Fruit fly (Drosophila melanogaster): ENCODE data around the gene MED26.

MED26 gene

dm6 chr4:833790-834451 lies 45.1 kb upstream of the MED26 start, which contains the start of gene Sox102F (continued):
- TF ChIP-seq MTF-1 (GFP tag; optimal IDR thresholded peaks at IDR 0.05; ENCODE audit: borderline replicate concordance): no peak
- no peak for TF ChIP-seq Taf1 (GFP tag; IDR thresholded peaks at IDR 0.05)
- no peak for TF ChIP-seq CG3407 (GFP tag; optimal IDR thresholded peaks at IDR 0.05)
- TF ChIP-seq CG10267 (tag; optimal IDR thresholded peaks at IDR 0.05): no peak
- TF ChIP-seq dimm (GFP tag; IDR thresholded peaks at IDR 0.05): no peak
- TF ChIP-seq CG42726 (GFP tag; IDR thresholded peaks at IDR 0.05; ENCODE audit: partially characterized antibody): no peak
- TF ChIP-seq gsb (GFP tag; IDR thresholded peaks at IDR 0.05): no peak
- no peak for TF ChIP-seq trem (tag; optimal IDR thresholded peaks at IDR 0.05)
- no peak for TF ChIP-seq knrl (GFP tag; IDR thresholded peaks at IDR 0.05; ENCODE audit: partially characterized antibody)
- no peak for TF ChIP-seq CG4707 (GFP tag; optimal IDR thresholded peaks at IDR 0.05)
- TF ChIP-seq CG8359 (GFP tag; optimal IDR thresholded peaks at IDR 0.05; ENCODE audit: borderline replicate concordance): no peak
- no peak for TF ChIP-seq slp2 (GFP tag; optimal IDR thresholded peaks at IDR 0.05)
- TF ChIP-seq CG9437 (GFP tag; optimal IDR thresholded peaks at IDR 0.05): no peak
- TF ChIP-seq cato (GFP tag; optimal IDR thresholded peaks at IDR 0.05; ENCODE audit: borderline replicate concordance): no peak
- no peak for TF ChIP-seq CG15514 (GFP tag; optimal IDR thresholded peaks at IDR 0.05)
- TF ChIP-seq CG10366 (GFP tag; IDR thresholded peaks at IDR 0.05): no peak
- TF ChIP-seq CG11504 (tag; optimal IDR thresholded peaks at IDR 0.05): no peak
- no peak for TF ChIP-seq lov (optimal IDR thresholded peaks at IDR 0.05)
- no peak for TF ChIP-seq lov (GFP tag; IDR thresholded peaks at IDR 0.05)
- TF ChIP-seq toy (GFP tag; IDR thresholded peaks at IDR 0.05): no peak
- peak; percentile 21; the same call in 1 of the 2 replicates for TF ChIP-seq amos (GFP tag; IDR thresholded peaks at IDR 0.05; ENCODE audit: partially characterized antibody)
- TF ChIP-seq CG33213 (GFP tag; optimal IDR thresholded peaks at IDR 0.05): no peak
- peak; percentile 64 for TF ChIP-seq cg (GFP tag; optimal IDR thresholded peaks at IDR 0.05)
- no peak for TF ChIP-seq unpg (GFP tag; optimal IDR thresholded peaks at IDR 0.05)
- no peak for TF ChIP-seq pzg (GFP tag; optimal IDR thresholded peaks at IDR 0.05)
- no peak for TF ChIP-seq CG6765 (GFP tag; optimal IDR thresholded peaks at IDR 0.05)
- TF ChIP-seq CG12236 (GFP tag; optimal IDR thresholded peaks at IDR 0.05): no peak
- no peak for TF ChIP-seq CG9609 (GFP tag; optimal IDR thresholded peaks at IDR 0.05)
- no peak for TF ChIP-seq peb (GFP tag; IDR thresholded peaks at IDR 0.05)
- TF ChIP-seq Mrtf (GFP tag; IDR thresholded peaks at IDR 0.05): no peak
- no peak for TF ChIP-seq CG2678 (tag; optimal IDR thresholded peaks at IDR 0.05)
- TF ChIP-seq HLH4C (GFP tag; IDR thresholded peaks at IDR 0.05; ENCODE audit: partially characterized antibody): 0 out of 3 replicates have a peak, but pooled peaks have one; percentile 22
- TF ChIP-seq CG30020 (tag; optimal IDR thresholded peaks at IDR 0.05): no peak
- no peak for TF ChIP-seq caup (GFP tag; optimal IDR thresholded peaks at IDR 0.05; ENCODE audit: severe bottlenecking)
- no peak for TF ChIP-seq hbn (GFP tag; IDR thresholded peaks at IDR 0.05; ENCODE audit: partially characterized antibody)
- no peak for TF ChIP-seq bcd (GFP tag; optimal IDR thresholded peaks at IDR 0.05)
- TF ChIP-seq CG7556 (GFP tag; optimal IDR thresholded peaks at IDR 0.05): no peak
- no peak for TF ChIP-seq odd (GFP tag; optimal IDR thresholded peaks at IDR 0.05)
- TF ChIP-seq CG14014 (GFP tag; IDR thresholded peaks at IDR 0.05): no peak; the same call in 1 of the 2 replicates
- no peak for TF ChIP-seq CG8388 (GFP tag; optimal IDR thresholded peaks at IDR 0.05)
- TF ChIP-seq Ssrp (tag; optimal IDR thresholded peaks at IDR 0.05): no peak
- TF ChIP-seq Awh (GFP tag; IDR thresholded peaks at IDR 0.05): no peak
- no peak for TF ChIP-seq CG8478 (optimal IDR thresholded peaks at IDR 0.05)
- no peak for TF ChIP-seq Dip3 (GFP tag; optimal IDR thresholded peaks at IDR 0.05)
- no peak for TF ChIP-seq rib (GFP tag; IDR thresholded peaks at IDR 0.05)
- TF ChIP-seq ro (GFP tag; IDR thresholded peaks at IDR 0.05): no peak
- TF ChIP-seq Nf-YB (GFP tag; optimal IDR thresholded peaks at IDR 0.05): no peak
- TF ChIP-seq HLHmδ (GFP tag; optimal IDR thresholded peaks at IDR 0.05): peak; percentile 48
- TF ChIP-seq Deaf1 (tag; optimal IDR thresholded peaks at IDR 0.05): no peak
- no peak for TF ChIP-seq Hand (GFP tag; optimal IDR thresholded peaks at IDR 0.05)

All from whole organism, embryonic.